Worm (Caenorhabditis elegans) whole organism, young adult: ENCODE data around the gene C14E2.3.

Experiments used
- F55B11.4 ChIP-seq: sonication (generic microtip); optimal IDR thresholded peaks from 2 replicates; lab custom pipeline; 2016; ENCODE audit warnings: missing compliant biosample characterization, missing genetic modification characterization, borderline replicate concordance; ENCODE audit not compliant: insufficient read depth
- nhr-80 ChIP-seq: sonication (generic microtip); optimal IDR thresholded peaks from 2 replicates; lab custom pipeline; 2016; ENCODE audit warnings: missing genetic modification characterization, missing compliant biosample characterization

DNA sequence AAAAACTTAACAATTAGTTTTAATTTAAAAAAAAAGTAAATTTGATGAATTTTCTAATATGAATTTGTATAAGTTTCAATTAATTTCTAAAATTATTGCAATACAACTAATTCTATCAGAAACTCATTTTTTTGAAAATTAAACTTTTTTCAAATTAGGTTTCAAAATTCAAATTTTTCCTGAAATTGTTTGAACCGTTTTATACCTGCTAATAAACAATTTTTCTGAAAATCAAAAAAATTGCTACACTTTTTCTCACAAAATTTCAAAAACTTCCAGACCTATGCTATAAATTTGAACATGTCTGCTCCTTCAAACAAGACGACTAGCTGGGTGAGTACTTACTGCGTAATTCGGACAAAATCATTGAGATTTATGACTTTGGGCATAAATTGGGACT is 49.1 kb upstream of the C14E2.3 start, which contains the start of gene T26C11.8:
- TF ChIP-seq nhr-80 (tag; lab: Kevin White, UChicago) (no peak), F55B11.4 (tag; lab: Kevin White, UChicago) (no peak)
